Worm (Caenorhabditis elegans) whole organism, L2 larva: ENCODE results near the gene C35B1.4.

Experiments used
- F13H6.1 ChIP-seq: sonication (generic microtip); optimal IDR thresholded peaks from 2 replicates; lab custom pipeline; 2016; ENCODE audit warnings: missing genetic modification characterization, missing compliant biosample characterization
- elt-3 ChIP-seq: sonication (generic microtip); optimal IDR thresholded peaks from 2 replicates; lab custom pipeline; 2017; ENCODE audit warnings: missing biosample characterization, missing genetic modification characterization
- lin-13 ChIP-seq: fragments of 150-350 bp; optimal IDR thresholded peaks from 2 replicates; lab custom pipeline; 2014; ENCODE audit warnings: missing biosample characterization, missing genetic modification reagents, missing genetic modification characterization
- unc-39 ChIP-seq: fragments of 150-350 bp; optimal IDR thresholded peaks from 2 replicates; lab custom pipeline; 2014; ENCODE audit warnings: missing biosample characterization, missing genetic modification characterization
- unc-62 ChIP-seq: fragments of 150-350 bp; optimal IDR thresholded peaks from 2 replicates; lab custom pipeline; 2014; ENCODE audit warnings: missing biosample characterization, missing genetic modification reagents, missing genetic modification characterization
- ztf-4 ChIP-seq: fragments of 150-350 bp; optimal IDR thresholded peaks from 2 replicates; lab custom pipeline; 2014; ENCODE audit warnings: missing biosample characterization, missing genetic modification characterization

ce11 chrIV:4030917-4031599 is 48.6 kb upstream of the C35B1.4 start:
- TF ChIP-seq elt-3 (tag; lab: Kevin White, UChicago): no peak
- TF ChIP-seq unc-39: no peak
- TF ChIP-seq unc-62: no peak
- TF ChIP-seq lin-13 (GFP tag; lab: Kevin White, UChicago): peak; percentile 6
- no peak for TF ChIP-seq ztf-4 (tag; lab: Kevin White, UChicago)
- no peak for TF ChIP-seq F13H6.1 (tag; lab: Kevin White, UChicago)
